Fruit fly (Drosophila melanogaster): ENCODE results near the gene CG9663.
A peak's percentile ranks its signal among the peaks of the same experiment; 100 is the strongest.

DNA sequence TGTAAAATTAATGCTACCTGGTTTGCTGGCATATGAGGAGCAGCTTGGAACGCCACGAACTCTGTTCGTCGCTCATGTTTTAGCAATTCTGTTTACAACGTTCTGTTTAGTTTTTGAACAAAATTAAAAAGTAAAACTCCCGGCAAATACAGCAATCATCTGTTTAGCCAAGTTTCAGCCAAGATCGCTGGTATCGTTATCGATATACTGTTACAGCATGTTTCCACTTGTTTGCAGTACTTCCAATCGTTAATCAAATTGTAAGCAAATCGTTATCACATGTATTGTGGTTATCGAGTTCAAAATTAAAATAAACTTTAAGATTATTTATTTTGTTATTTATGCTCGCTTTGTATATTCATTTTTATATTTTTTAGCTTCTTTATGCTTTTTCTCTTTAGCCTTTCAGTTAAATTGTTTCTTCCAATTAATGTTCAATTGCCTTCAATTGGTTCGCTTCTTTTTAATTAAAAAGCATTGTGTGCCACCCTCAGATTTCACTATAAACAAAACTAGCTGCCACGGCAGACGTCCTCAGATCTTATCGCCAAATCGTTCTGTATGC lies 16.9 kb upstream of the CG9663 start, which contains the start of the genes Fign and CG8837:
- peak; percentile 42 for TF ChIP-seq Lhr (GFP tag; optimal IDR thresholded peaks at IDR 0.05)
- no peak for TF ChIP-seq br (optimal IDR thresholded peaks at IDR 0.05)
- no peak for TF ChIP-seq CG11456 (GFP tag; IDR thresholded peaks at IDR 0.05)
- TF ChIP-seq Rx (GFP tag; IDR thresholded peaks at IDR 0.05) = no peak
